Fruit fly (Drosophila melanogaster): ENCODE data around the gene CG5828.

dm6 chr2L:5070797-5071579 lies 22.8 kb upstream of the CG5828 start, which contains the start of gene RpL37A:
- TF ChIP-seq Hr96 (GFP tag; optimal IDR thresholded peaks at IDR 0.05) (peak; percentile 84), pad (GFP tag; optimal IDR thresholded peaks at IDR 0.05) (peak; percentile 74), CG1620 (GFP tag; optimal IDR thresholded peaks at IDR 0.05) (peak; percentile 86), CG7045 (GFP tag; optimal IDR thresholded peaks at IDR 0.05) (peak; percentile 57), CG11617 (GFP tag; optimal IDR thresholded peaks at IDR 0.05) (peak; percentile 87), cic (GFP tag; optimal IDR thresholded peaks at IDR 0.05) (peak; percentile 62), kay (GFP tag; ENCODE audit: borderline replicate concordance) (peak; percentile 18), CG14711 (tag; optimal IDR thresholded peaks at IDR 0.05) (peak; percentile 61), CG12768 (GFP tag; optimal IDR thresholded peaks at IDR 0.05) (peak; percentile 66)
